Worm (Caenorhabditis elegans) whole organism, early embryonic: ENCODE data around the gene K08D8.9.

ENCODE experiments used
- F13C5.2 ChIP-seq: sonication (generic microtip); optimal IDR thresholded peaks from 2 replicates; lab custom pipeline; 2017; ENCODE audit warnings: mild to moderate bottlenecking, missing genetic modification characterization, inconsistent platforms, missing compliant biosample characterization
- ama-1 ChIP-seq: fragments of 150-350 bp; optimal IDR thresholded peaks from 2 replicates; lab custom pipeline; 2014
- ceh-13 ChIP-seq: fragments of 200-800 bp; sonication (Bioruptor generic); optimal IDR thresholded peaks from 2 replicates; lab custom pipeline; 2018; ENCODE audit warnings: mild to moderate bottlenecking, missing genetic modification characterization, missing compliant biosample characterization
- ceh-36 ChIP-seq: sonication (generic microtip); optimal IDR thresholded peaks from 2 replicates; lab custom pipeline; 2016; ENCODE audit warnings: missing genetic modification characterization, inconsistent platforms, missing compliant biosample characterization
- ets-7 ChIP-seq: sonication (generic microtip); optimal IDR thresholded peaks from 2 replicates; lab custom pipeline; 2016; ENCODE audit warnings: missing genotype, missing genetic modification characterization, missing compliant biosample characterization
- flt-1 ChIP-seq: fragments of 200-800 bp; sonication (Bioruptor generic); IDR thresholded peaks from 2 replicates; pipeline ENCODE4 v1.3.6; 2022; ENCODE audit warnings: missing genetic modification characterization, missing compliant biosample characterization
- hmbx-1 ChIP-seq: sonication (generic microtip); optimal IDR thresholded peaks from 2 replicates; lab custom pipeline; 2016; ENCODE audit warnings: mild to moderate bottlenecking, missing genetic modification characterization, missing compliant biosample characterization
- hmg-4 ChIP-seq: fragments of 200-800 bp; sonication (Bioruptor generic); optimal IDR thresholded peaks from 2 replicates; lab custom pipeline; 2018; ENCODE audit warnings: mild to moderate bottlenecking, missing genetic modification characterization, missing compliant biosample characterization
- hnd-1 ChIP-seq: sonication (generic microtip); optimal IDR thresholded peaks from 2 replicates; lab custom pipeline; 2016; ENCODE audit warnings: missing genetic modification characterization, missing compliant biosample characterization
- pes-1 ChIP-seq: fragments of 200-800 bp; sonication (Bioruptor generic); IDR thresholded peaks from 2 replicates; pipeline ENCODE4 v1.3.6; 2022; ENCODE audit warnings: missing genetic modification reagents, missing genetic modification characterization, missing compliant biosample characterization
- scrt-1 ChIP-seq: fragments of 200-800 bp; sonication (Bioruptor generic); IDR thresholded peaks from 2 replicates; pipeline ENCODE4 v1.3.6; 2022; ENCODE audit warnings: missing genetic modification characterization, missing compliant biosample characterization
- tbx-37 ChIP-seq: fragments of 200-800 bp; sonication (Bioruptor generic); conservative IDR thresholded peaks from 2 replicates; pipeline ENCODE4 v1.3.6; 2022; ENCODE audit warnings: missing genetic modification reagents, missing genetic modification characterization, missing compliant biosample characterization

DNA sequence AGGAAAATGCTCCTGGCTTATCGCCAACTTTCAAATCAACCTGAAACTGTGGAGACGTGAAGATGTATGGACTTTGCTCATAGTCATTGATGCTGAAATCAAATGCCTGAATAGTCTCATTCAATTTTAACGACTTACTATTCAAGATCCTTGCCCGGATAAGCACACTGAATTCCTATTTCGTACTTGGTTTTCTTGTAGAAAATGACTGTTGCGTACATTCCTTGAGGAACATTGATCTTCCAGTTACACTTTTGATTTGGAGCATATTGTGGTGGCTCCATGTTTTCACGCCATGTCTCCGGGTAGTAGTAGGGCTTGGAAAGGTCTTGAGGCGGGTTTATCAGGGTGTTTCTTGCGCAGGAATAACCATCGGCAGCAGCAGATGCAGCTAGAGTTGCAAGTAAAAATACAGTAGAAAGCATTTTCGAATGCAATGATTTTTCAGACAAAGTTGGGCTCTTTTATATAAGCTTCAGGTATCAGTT is 15.1 kb downstream of the K08D8.9 start, which contains the start of gene irg-6:
- TF ChIP-seq ama-1 (no peak), F13C5.2 (no peak), flt-1 (GFP tag; lab: Robert Waterston, UW) (no peak), ets-7 (tag; lab: Kevin White, UChicago) (no peak), ceh-13 (GFP tag; lab: Kevin White, UChicago) (no peak), hmg-4 (GFP tag; lab: Kevin White, UChicago) (no peak), pes-1 (GFP tag; lab: Robert Waterston, UW) (no peak), hnd-1 (no peak), scrt-1 (GFP tag; lab: Robert Waterston, UW) (no peak), hmbx-1 (tag; lab: Kevin White, UChicago) (no peak), tbx-37 (GFP tag; lab: Robert Waterston, UW) (no peak), ceh-36 (tag; lab: Kevin White, UChicago) (no peak)
